Worm (Caenorhabditis elegans) whole organism, L4 larva: ENCODE measurements around the gene Y57A10C.8.
A peak's percentile ranks its signal among the peaks of the same experiment; 100 is the strongest.

Source experiments
- F10B5.3 ChIP-seq: sonication (generic microtip); optimal IDR thresholded peaks from 2 replicates; lab custom pipeline; 2016; ENCODE audit warnings: mild to moderate bottlenecking, missing genetic modification characterization, missing compliant biosample characterization
- R02D3.7 ChIP-seq: fragments of 150-350 bp; sonication (generic microtip); optimal IDR thresholded peaks from 3 replicates; lab custom pipeline; 2014; ENCODE audit warnings: missing biosample characterization, missing genetic modification characterization
- Y105C5A.15 ChIP-seq: fragments of 200-800 bp; sonication (Bioruptor generic); IDR thresholded peaks from 2 replicates; pipeline ENCODE4 v1.3.6; 2022; ENCODE audit warnings: missing genetic modification characterization, missing compliant biosample characterization
- Y75B8A.6 ChIP-seq: fragments of 200-800 bp; sonication (Bioruptor generic); IDR thresholded peaks from 2 replicates; pipeline ENCODE4 v1.3.6; 2022; ENCODE audit warnings: missing genetic modification reagents, missing genetic modification characterization, missing compliant biosample characterization
- ZK337.2 ChIP-seq: fragments of 200-800 bp; sonication (Bioruptor generic); IDR thresholded peaks from 2 replicates; pipeline ENCODE4 v1.3.6; 2022; ENCODE audit warnings: missing genetic modification reagents, missing genetic modification characterization, missing compliant biosample characterization
- arid-1 ChIP-seq: fragments of 200-800 bp; sonication (Bioruptor generic); conservative IDR thresholded peaks from 2 replicates; pipeline ENCODE4 v1.3.6; 2022; ENCODE audit warnings: missing genetic modification reagents, missing genetic modification characterization, missing compliant biosample characterization
- ceh-82 ChIP-seq: sonication (generic microtip); optimal IDR thresholded peaks from 2 replicates; lab custom pipeline; 2017; ENCODE audit warnings: missing biosample characterization, missing genetic modification characterization
- ces-1 ChIP-seq: fragments of 150-350 bp; sonication (generic microtip); optimal IDR thresholded peaks from 4 replicates; lab custom pipeline; 2014; ENCODE audit warnings: missing biosample characterization, missing genetic modification reagents, missing genetic modification characterization
- ctbp-1 ChIP-seq: fragments of 200-800 bp; sonication (Bioruptor generic); IDR thresholded peaks from 2 replicates; pipeline ENCODE4 v1.3.6; 2022; ENCODE audit warnings: missing genetic modification reagents, missing genetic modification characterization, missing compliant biosample characterization
- daf-16 ChIP-seq, 3 experiments: sonication (generic microtip); optimal IDR thresholded peaks; 2 replicates each; lab custom pipeline; 2016 to 2017; ENCODE audit warnings: missing genetic modification characterization in 3 of 3, missing genetic modification reagents in 3 of 3, mild to moderate bottlenecking in 2 of 3, missing compliant biosample characterization in 2 of 3, missing biosample characterization in 1 of 3, moderate library complexity in 1 of 3
- daf-8 ChIP-seq: fragments of 200-800 bp; sonication (Bioruptor generic); IDR thresholded peaks from 2 replicates; pipeline ENCODE4 v1.3.6; 2022; ENCODE audit warnings: missing genetic modification characterization, missing compliant biosample characterization
- dmd-6 ChIP-seq: fragments of 200-800 bp; sonication (Bioruptor generic); IDR thresholded peaks from 2 replicates; pipeline ENCODE4 v1.3.6; 2022; ENCODE audit warnings: missing genetic modification reagents, missing genetic modification characterization, missing compliant biosample characterization
- fkh-10 ChIP-seq: fragments of 150-350 bp; optimal IDR thresholded peaks from 2 replicates; lab custom pipeline; 2014; ENCODE audit warnings: missing biosample characterization, missing genetic modification reagents, missing genetic modification characterization
- hlh-11 ChIP-seq: fragments of 200-800 bp; sonication (Bioruptor generic); optimal IDR thresholded peaks from 2 replicates; lab custom pipeline; 2018; ENCODE audit warnings: mild to moderate bottlenecking, missing genetic modification characterization, missing compliant biosample characterization
- hmg-1.1 ChIP-seq: fragments of 200-800 bp; sonication (Bioruptor generic); IDR thresholded peaks from 2 replicates; pipeline ENCODE4 v1.3.6; 2022; ENCODE audit warnings: missing genetic modification reagents, missing genetic modification characterization, missing compliant biosample characterization
- lim-7 ChIP-seq: fragments of 200-800 bp; sonication (Bioruptor generic); IDR thresholded peaks from 2 replicates; pipeline ENCODE4 v1.3.6; 2022; ENCODE audit warnings: missing genetic modification characterization, missing compliant biosample characterization
- lin-13 ChIP-seq: fragments of 150-350 bp; optimal IDR thresholded peaks from 2 replicates; lab custom pipeline; 2014; ENCODE audit warnings: missing biosample characterization, missing genetic modification reagents, missing genetic modification characterization
- mep-1 ChIP-seq: fragments of 150-350 bp; sonication (generic microtip); optimal IDR thresholded peaks from 3 replicates; lab custom pipeline; 2014; ENCODE audit warnings: missing biosample characterization, missing genetic modification characterization
- mes-2 ChIP-seq: sonication (generic microtip); optimal IDR thresholded peaks from 2 replicates; lab custom pipeline; 2016; ENCODE audit warnings: missing genotype, mild to moderate bottlenecking, missing genetic modification characterization, missing compliant biosample characterization; ENCODE audit not compliant: poor library complexity, severe bottlenecking
- mxl-2 ChIP-seq: fragments of 200-800 bp; sonication (Bioruptor generic); conservative IDR thresholded peaks from 2 replicates; pipeline ENCODE4 v1.3.6; 2022; ENCODE audit warnings: missing genetic modification reagents, missing genetic modification characterization, missing compliant biosample characterization
- nhr-102 ChIP-seq: sonication (generic microtip); optimal IDR thresholded peaks from 2 replicates; lab custom pipeline; 2016; ENCODE audit warnings: mild to moderate bottlenecking, missing genetic modification characterization, moderate library complexity, missing compliant biosample characterization
- nhr-111 ChIP-seq: fragments of 200-800 bp; sonication (Bioruptor generic); optimal IDR thresholded peaks from 2 replicates; lab custom pipeline; 2018; ENCODE audit warnings: mild to moderate bottlenecking, missing genetic modification characterization, missing compliant biosample characterization
- nhr-41 ChIP-seq: fragments of 200-800 bp; sonication (Bioruptor generic); IDR thresholded peaks from 2 replicates; pipeline ENCODE4 v1.3.6; 2022; ENCODE audit warnings: missing genetic modification reagents, missing genetic modification characterization, missing compliant biosample characterization
- nhr-6 ChIP-seq: fragments of 150-350 bp; optimal IDR thresholded peaks from 2 replicates; lab custom pipeline; 2014; ENCODE audit warnings: missing biosample characterization, missing genetic modification characterization
- nhr-76 ChIP-seq: fragments of 150-350 bp; optimal IDR thresholded peaks from 2 replicates; lab custom pipeline; 2014; ENCODE audit warnings: missing biosample characterization, missing genetic modification characterization
- nhr-77 ChIP-seq: fragments of 150-350 bp; optimal IDR thresholded peaks from 2 replicates; lab custom pipeline; 2014; ENCODE audit warnings: missing biosample characterization, missing genetic modification characterization
- pha-4 ChIP-seq, 2 experiments: fragments of 150-350 bp in 1 of 2; fragments of 200-800 bp in 1 of 2; sonication (Bioruptor generic) in 1 of 2; IDR thresholded peaks in 1 of 2; optimal IDR thresholded peaks in 1 of 2; 2 replicates each; pipeline versions ENCODE4 v1.3.6 to Lab custom; 2014 to 2022; ENCODE audit warnings: missing genetic modification characterization in 2 of 2, missing genetic modification reagents in 2 of 2, missing biosample characterization in 1 of 2, missing compliant biosample characterization in 1 of 2
- saeg-2 ChIP-seq: fragments of 200-800 bp; sonication (Bioruptor generic); IDR thresholded peaks from 2 replicates; pipeline ENCODE4 v1.3.6; 2022; ENCODE audit warnings: missing genetic modification reagents, missing genetic modification characterization, missing compliant biosample characterization
- set-16 ChIP-seq: fragments of 200-800 bp; sonication (Bioruptor generic); IDR thresholded peaks from 2 replicates; pipeline ENCODE4 v1.3.6; 2022; ENCODE audit warnings: missing genetic modification reagents, missing genetic modification characterization, missing compliant biosample characterization
- spr-3 ChIP-seq: fragments of 200-800 bp; sonication (Bioruptor generic); optimal IDR thresholded peaks from 2 replicates; lab custom pipeline; 2018; ENCODE audit warnings: mild to moderate bottlenecking, missing genetic modification characterization, missing compliant biosample characterization
- unc-130 ChIP-seq: sonication (generic microtip); optimal IDR thresholded peaks from 2 replicates; lab custom pipeline; 2016; ENCODE audit warnings: missing genetic modification reagents, missing genetic modification characterization, missing compliant biosample characterization
- unc-62 ChIP-seq, 3 experiments: fragments of 150-350 bp in 1 of 3; sonication (generic microtip); optimal IDR thresholded peaks in 2 of 3; peaks in 1 of 3; 1 replicate in 1 of 3; 2 replicates in 2 of 3; lab custom pipeline; 2014 to 2017; ENCODE audit warnings: missing biosample characterization in 3 of 3, missing genetic modification characterization in 3 of 3, missing genetic modification reagents in 3 of 3, missing genotype in 1 of 3
- vab-7 ChIP-seq: fragments of 200-800 bp; sonication (Bioruptor generic); IDR thresholded peaks from 2 replicates; pipeline ENCODE4 v1.3.6; 2022; ENCODE audit warnings: missing genetic modification reagents, missing genetic modification characterization, missing compliant biosample characterization

The Y57A10C.8 gene

ce11 chrII:12420486-12420885, 9.2 kb downstream of the Y57A10C.8 start, which contains the start of gene sre-26:
TSS of gene sre-26 (minus strand) at chrII:12420586.
- TF ChIP-seq daf-8 (GFP tag; lab: Robert Waterston, UW) (no peak), pha-4 (GFP tag; IDR thresholded peaks at IDR 0.05; lab: Robert Waterston, UW) (no peak), pha-4 (tag; optimal IDR thresholded peaks at IDR 0.05; lab: Kevin White, UChicago) (no peak), mxl-2 (GFP tag; lab: Robert Waterston, UW) (no peak), nhr-76 (tag; lab: Kevin White, UChicago) (no peak), nhr-6 (tag; lab: Kevin White, UChicago) (no peak), mes-2 (tag; lab: Kevin White, UChicago) (no peak), lim-7 (no peak), fkh-10 (no peak), Y105C5A.15 (GFP tag; lab: Robert Waterston, UW) (no peak), spr-3 (GFP tag; lab: Kevin White, UChicago) (no peak), mep-1 (tag; lab: Kevin White, UChicago) (no peak)

- TF ChIP-seq hmg-1.1 (GFP tag; lab: Robert Waterston, UW) = no peak
- no peak for TF ChIP-seq saeg-2
- TF ChIP-seq nhr-102 = no peak
These were observed 11.6 kb downstream of the Y57A10C.8 start for ce11 chrII:12417996-12418395.

ce11 chrII:12417514-12417913, 12.1 kb downstream of the Y57A10C.8 start, which contains the start of gene sre-27:
TSS of gene sre-27 (minus strand) at chrII:12417614.
- no peak for TF ChIP-seq arid-1 (GFP tag; lab: Robert Waterston, UW)
- no peak for TF ChIP-seq nhr-77
- TF ChIP-seq vab-7 (GFP tag; lab: Robert Waterston, UW) = no peak
- no peak for TF ChIP-seq F10B5.3 (tag; lab: Kevin White, UChicago)
- no peak for TF ChIP-seq Y75B8A.6 (GFP tag; lab: Robert Waterston, UW)
- no peak for TF ChIP-seq ZK337.2 (GFP tag; lab: Robert Waterston, UW)
- no peak for TF ChIP-seq hlh-11
- TF ChIP-seq ces-1 (GFP tag; lab: Kevin White, UChicago) = no peak
- TF ChIP-seq spr-3 (GFP tag; lab: Kevin White, UChicago) = no peak

ce11 chrII:12414805-12415204, 14.8 kb downstream of the Y57A10C.8 start, which contains the start of gene Y57A10C.11:
TSS of gene Y57A10C.11 (minus strand) at chrII:12414905.
- peak in 1 of 2 experiments; percentile 74 for TF ChIP-seq unc-62 (GFP tag; optimal IDR thresholded peaks at IDR 0.05 in 1 of 2; lab: Kevin White, UChicago)
- no peak for TF ChIP-seq unc-62 (tag; optimal IDR thresholded peaks at IDR 0.05; lab: Kevin White, UChicago)
- TF ChIP-seq ceh-82 (tag; lab: Kevin White, UChicago) = no peak

ce11 chrII:12412417-12412816, 17.2 kb downstream of the Y57A10C.8 start, which contains the start of gene Y57A10C.1:
TSS of gene Y57A10C.1 (minus strand) at chrII:12412517.
- no peak for TF ChIP-seq nhr-41
- TF ChIP-seq nhr-102 = no peak
- no peak for TF ChIP-seq set-16 (GFP tag; lab: Robert Waterston, UW)
- no peak for TF ChIP-seq nhr-111
- TF ChIP-seq unc-62 (GFP tag; optimal IDR thresholded peaks at IDR 0.05 in 1 of 2; lab: Kevin White, UChicago) = peak in 1 of 2 experiments; percentile 64
- TF ChIP-seq unc-62 (tag; optimal IDR thresholded peaks at IDR 0.05; lab: Kevin White, UChicago) = no peak
- no peak for TF ChIP-seq dmd-6 (GFP tag; lab: Robert Waterston, UW)

- TF ChIP-seq ctbp-1 (GFP tag; lab: Robert Waterston, UW) (no peak), lin-13 (no peak), unc-130 (GFP tag; lab: Kevin White, UChicago) (no peak), R02D3.7 (tag; lab: Kevin White, UChicago) (no peak), daf-16 (GFP tag; optimal IDR thresholded peaks at IDR 0.05; lab: Kevin White, UChicago) (no peak), daf-16 (tag; optimal IDR thresholded peaks at IDR 0.05; lab: Kevin White, UChicago) (no peak)
These were observed 19.5 kb downstream of the Y57A10C.8 start, which contains the start of gene F57G9.3 for ce11 chrII:12410107-12410506. TSS of gene F57G9.3 (minus strand) at chrII:12410207.
